Worm (Caenorhabditis elegans): ENCODE measurements around the gene klp-18.

The klp-18 gene

ce11 chrIV:7010195-7010594 lies 29.8 kb upstream of the klp-18 start:
- TF ChIP-seq nhr-11 (tag; optimal IDR thresholded peaks at IDR 0.05) = no peak
- no peak for TF ChIP-seq dmd-4 (tag; optimal IDR thresholded peaks at IDR 0.05)
- no peak for TF ChIP-seq aly-2 (tag; optimal IDR thresholded peaks at IDR 0.05)
- no peak for TF ChIP-seq egl-27 (tag; optimal IDR thresholded peaks at IDR 0.05)
- no peak for TF ChIP-seq nhr-12 (tag; optimal IDR thresholded peaks at IDR 0.05)
- TF ChIP-seq R02D3.7 (tag; optimal IDR thresholded peaks at IDR 0.05) = no peak
- TF ChIP-seq ceh-82 (tag; optimal IDR thresholded peaks at IDR 0.05) = no peak
- TF ChIP-seq ztf-4 (tag; optimal IDR thresholded peaks at IDR 0.05) = no peak
- no peak for TF ChIP-seq blmp-1 (tag; optimal IDR thresholded peaks at IDR 0.05; ENCODE audit: insufficient read depth)
- no peak for TF ChIP-seq Y55F3AM.14 (GFP tag; optimal IDR thresholded peaks at IDR 0.05)
- no peak for TF ChIP-seq nhr-25 (tag; optimal IDR thresholded peaks at IDR 0.05)
- TF ChIP-seq mbf-1 (tag; optimal IDR thresholded peaks at IDR 0.05) = no peak
- no peak for TF ChIP-seq elt-3 (tag; optimal IDR thresholded peaks at IDR 0.05)
- no peak for TF ChIP-seq snpc-4 (tag; optimal IDR thresholded peaks at IDR 0.05)
- TF ChIP-seq lin-11 (tag; optimal IDR thresholded peaks at IDR 0.05) = no peak
- no peak for TF ChIP-seq peb-1 (tag; optimal IDR thresholded peaks at IDR 0.05)
- no peak for TF ChIP-seq alr-1 (tag; optimal IDR thresholded peaks at IDR 0.05)
- no peak for TF ChIP-seq F13H6.1 (tag; optimal IDR thresholded peaks at IDR 0.05)
- no peak for TF ChIP-seq ZK546.5 (tag; optimal IDR thresholded peaks at IDR 0.05)
- no peak for TF ChIP-seq lin-13 (GFP tag; optimal IDR thresholded peaks at IDR 0.05)

- TF ChIP-seq nhr-6 (tag; optimal IDR thresholded peaks at IDR 0.05) = no peak
- no peak for TF ChIP-seq lin-13 (GFP tag; optimal IDR thresholded peaks at IDR 0.05)
- no peak for TF ChIP-seq unc-62 (GFP tag; optimal IDR thresholded peaks at IDR 0.05)
- no peak for TF ChIP-seq unc-55 (GFP tag; optimal IDR thresholded peaks at IDR 0.05)
- TF ChIP-seq ZK546.5 (tag; optimal IDR thresholded peaks at IDR 0.05) = no peak
- TF ChIP-seq Y55F3AM.14 (GFP tag; optimal IDR thresholded peaks at IDR 0.05) = no peak
- TF ChIP-seq nhr-25 (tag; optimal IDR thresholded peaks at IDR 0.05) = no peak
- TF ChIP-seq lsy-2 (tag; optimal IDR thresholded peaks at IDR 0.05) = no peak
- TF ChIP-seq skn-1 (tag; optimal IDR thresholded peaks at IDR 0.05) = no peak
- TF ChIP-seq nhr-237 (tag; optimal IDR thresholded peaks at IDR 0.05) = no peak
- TF ChIP-seq C34F6.9 (tag; optimal IDR thresholded peaks at IDR 0.05) = no peak
- TF ChIP-seq zag-1 (tag; optimal IDR thresholded peaks at IDR 0.05) = no peak
- no peak for TF ChIP-seq nhr-11 (tag; optimal IDR thresholded peaks at IDR 0.05)
- no peak for TF ChIP-seq nhr-12 (tag; optimal IDR thresholded peaks at IDR 0.05)
- TF ChIP-seq sma-9 (GFP tag; optimal IDR thresholded peaks at IDR 0.05) = no peak
- no peak for TF ChIP-seq sma-9 (tag; optimal IDR thresholded peaks at IDR 0.05)
- TF ChIP-seq fos-1 (tag; optimal IDR thresholded peaks at IDR 0.05) = no peak
- TF ChIP-seq ama-1 (optimal IDR thresholded peaks at IDR 0.05) = no peak
- TF ChIP-seq mdl-1 (tag; optimal IDR thresholded peaks at IDR 0.05) = no peak
Observed at ce11 chrIV:7010835-7011234, 29.2 kb upstream of the klp-18 start, which contains the start of gene C25A8.1. Gene C25A8.1, plus strand, starts transcription at chrIV:7011135.

ce11 chrIV:7011728-7012127 lies 28.3 kb upstream of the klp-18 start, which contains the start of gene trxr-1:
Gene trxr-1, plus strand, starts transcription at chrIV:7011954.
- TF ChIP-seq unc-55 (GFP tag; optimal IDR thresholded peaks at IDR 0.05) (no peak), elt-1 (tag; optimal IDR thresholded peaks at IDR 0.05) (no peak), ceh-16 (tag; optimal IDR thresholded peaks at IDR 0.05) (no peak), nhr-129 (tag; optimal IDR thresholded peaks at IDR 0.05) (no peak), mab-5 (tag; optimal IDR thresholded peaks at IDR 0.05) (no peak), nhr-11 (tag; optimal IDR thresholded peaks at IDR 0.05) (no peak), gmeb-1 (tag; optimal IDR thresholded peaks at IDR 0.05) (no peak), lin-39 (tag; optimal IDR thresholded peaks at IDR 0.05) (no peak), nhr-21 (tag; optimal IDR thresholded peaks at IDR 0.05) (no peak), ama-1 (optimal IDR thresholded peaks at IDR 0.05) (no peak), ztf-4 (tag; optimal IDR thresholded peaks at IDR 0.05) (no peak), sma-3 (GFP tag; optimal IDR thresholded peaks at IDR 0.05) (no peak), sma-9 (GFP tag; optimal IDR thresholded peaks at IDR 0.05) (no peak), sma-9 (tag; optimal IDR thresholded peaks at IDR 0.05) (no peak), nhr-77 (tag; optimal IDR thresholded peaks at IDR 0.05) (no peak), egl-27 (tag; optimal IDR thresholded peaks at IDR 0.05) (no peak), snpc-4 (tag; optimal IDR thresholded peaks at IDR 0.05) (no peak), ZK546.5 (tag; optimal IDR thresholded peaks at IDR 0.05) (no peak)
